Fruit fly (Drosophila melanogaster): ENCODE results near the gene CG34124.

dm6 chr2L:4928340-4928739 is 29.9 kb upstream of the CG34124 start:
- TF ChIP-seq CG10348 (GFP tag; IDR thresholded peaks at IDR 0.05) (no peak), CG9948 (tag; optimal IDR thresholded peaks at IDR 0.05) (no peak), CG12605 (GFP tag; IDR thresholded peaks at IDR 0.05) (peak; percentile 28; the same call in 1 of the 2 replicates), fd96Ca (GFP tag; IDR thresholded peaks at IDR 0.05) (no peak), CG15710 (tag; optimal IDR thresholded peaks at IDR 0.05) (no peak), CG34367 (tag; optimal IDR thresholded peaks at IDR 0.05) (no peak), Pif1B (GFP tag; optimal IDR thresholded peaks at IDR 0.05) (no peak)
